Fruit fly (Drosophila melanogaster) whole organism, pupa: ENCODE data around the gene CG6996.

ENCODE experiments used
- CG10348 ChIP-seq: fragments of 200-800 bp; sonication (Bioruptor generic); IDR thresholded peaks from 2 replicates; pipeline ENCODE4 v1.3.6; 2022; ENCODE audit warnings: missing biosample characterization, missing genetic modification characterization
- CG12605 ChIP-seq: fragments of 200-800 bp; sonication (Bioruptor generic); IDR thresholded peaks from 2 replicates; pipeline ENCODE4 v1.3.6; 2022; ENCODE audit warnings: missing biosample characterization, missing genetic modification characterization
- CG14655 ChIP-seq: fragments of 200-800 bp; sonication (Bioruptor generic); optimal IDR thresholded peaks from 3 replicates; lab custom pipeline; 2017; ENCODE audit warnings: mild to moderate bottlenecking, missing biosample characterization, missing genetic modification reagents, missing genetic modification characterization
- CG15710 ChIP-seq: fragments of 200-800 bp; sonication (Bioruptor generic); optimal IDR thresholded peaks from 2 replicates; lab custom pipeline; 2018; ENCODE audit warnings: missing biosample characterization, mild to moderate bottlenecking, missing genetic modification characterization, moderate library complexity
- CG17806 ChIP-seq: fragments of 200-800 bp; sonication (Bioruptor generic); optimal IDR thresholded peaks from 2 replicates; lab custom pipeline; 2018; ENCODE audit warnings: missing biosample characterization, mild to moderate bottlenecking, missing genetic modification characterization, moderate library complexity
- CG32121 ChIP-seq: fragments of 200-800 bp; sonication (Bioruptor generic); IDR thresholded peaks from 2 replicates; pipeline ENCODE4 v1.3.6; 2022; ENCODE audit warnings: missing biosample characterization, missing genetic modification characterization
- CG34367 ChIP-seq: fragments of 200-800 bp; sonication (Bioruptor generic); optimal IDR thresholded peaks from 2 replicates; lab custom pipeline; 2018; ENCODE audit warnings: missing biosample characterization, mild to moderate bottlenecking, missing genetic modification characterization
- CG4496 ChIP-seq: fragments of 200-800 bp; sonication (Bioruptor generic); IDR thresholded peaks from 3 replicates; pipeline ENCODE4 v1.3.6; 2022; ENCODE audit warnings: missing biosample characterization, missing genetic modification characterization
- CG8159 ChIP-seq: fragments of 200-800 bp; sonication (Bioruptor generic); optimal IDR thresholded peaks from 3 replicates; lab custom pipeline; 2018; ENCODE audit warnings: missing biosample characterization, mild to moderate bottlenecking, missing genetic modification characterization, moderate library complexity
- CG9948 ChIP-seq: fragments of 200-800 bp; sonication (Bioruptor generic); optimal IDR thresholded peaks from 2 replicates; lab custom pipeline; 2018; ENCODE audit warnings: missing biosample characterization, mild to moderate bottlenecking, missing genetic modification characterization, moderate library complexity
- D1 ChIP-seq: fragments of 200-800 bp; sonication (Bioruptor generic); optimal IDR thresholded peaks from 2 replicates; lab custom pipeline; 2018; ENCODE audit warnings: missing biosample characterization, mild to moderate bottlenecking, missing genetic modification characterization, moderate library complexity
- EcR ChIP-seq: fragments of 200-800 bp; sonication (Bioruptor generic); optimal IDR thresholded peaks from 3 replicates; lab custom pipeline; 2019; ENCODE audit warnings: missing biosample characterization, missing genetic modification characterization, mild to moderate bottlenecking, moderate library complexity, missing genetic modification reagents
- Ets98B ChIP-seq: fragments of 200-800 bp; sonication (Bioruptor generic); IDR thresholded peaks from 2 replicates; pipeline ENCODE4 v1.3.6; 2022; ENCODE audit warnings: missing biosample characterization, missing genetic modification characterization
- Pif1A ChIP-seq: fragments of 200-800 bp; sonication (Bioruptor generic); optimal IDR thresholded peaks from 3 replicates; lab custom pipeline; 2016; ENCODE audit warnings: missing biosample characterization, missing genetic modification characterization
- Pif1B ChIP-seq: fragments of 200-800 bp; sonication (Bioruptor generic); optimal IDR thresholded peaks from 3 replicates; lab custom pipeline; 2016; ENCODE audit warnings: missing biosample characterization, missing genetic modification characterization
- Snoo ChIP-seq: fragments of 200-800 bp; sonication (Bioruptor generic); optimal IDR thresholded peaks from 3 replicates; lab custom pipeline; 2017; ENCODE audit warnings: missing biosample characterization, mild to moderate bottlenecking, missing genetic modification characterization, inconsistent platforms
- fd96Ca ChIP-seq: fragments of 200-800 bp; sonication (Bioruptor generic); IDR thresholded peaks from 3 replicates; pipeline ENCODE4 v1.3.6; 2022; ENCODE audit warnings: missing biosample characterization, missing genetic modification characterization
- gl ChIP-seq: fragments of 200-800 bp; sonication (Bioruptor generic); optimal IDR thresholded peaks from 2 replicates; lab custom pipeline; 2018; ENCODE audit warnings: missing biosample characterization, mild to moderate bottlenecking, missing genetic modification characterization
- rn ChIP-seq: fragments of 200-800 bp; sonication (Bioruptor generic); IDR thresholded peaks from 2 replicates; pipeline ENCODE4 v1.3.6; 2022; ENCODE audit warnings: missing biosample characterization, missing genetic modification characterization

The CG6996 gene

dm6 chr3L:20209896-20210295 lies 2.6 kb downstream of the CG6996 start:
- no peak for TF ChIP-seq CG4496
- TF ChIP-seq CG34367 (tag; lab: Kevin White, UChicago), result no peak

dm6 chr3L:20212022-20212421 lies 4.7 kb downstream of the CG6996 start, which contains the start of gene CG7017:
TSS of gene CG7017 (minus strand) at chr3L:20212122.
- TF ChIP-seq D1 (tag; lab: Kevin White, UChicago) (no peak), CG10348 (GFP tag; lab: Robert Waterston, UW) (no peak), EcR (GFP tag; lab: Kevin White, UChicago) (no peak), gl (no peak), Pif1A (GFP tag; lab: Kevin White, UChicago) (no peak), rn (GFP tag; lab: Robert Waterston, UW) (no peak), Pif1B (GFP tag; lab: Kevin White, UChicago) (no peak), Ets98B (GFP tag; lab: Robert Waterston, UW) (no peak), CG8159 (tag; lab: Kevin White, UChicago) (no peak), CG14655 (GFP tag; lab: Kevin White, UChicago) (no peak), CG17806 (tag; lab: Kevin White, UChicago) (no peak)
- TF ChIP-seq, all 21 proteins: peak for 0

dm6 chr3L:20220374-20220773 lies 13.0 kb downstream of the CG6996 start, which contains the start of gene CG6933:
TSS of gene CG6933 (minus strand) at chr3L:20220420.
- TF ChIP-seq CG10348 (GFP tag; lab: Robert Waterston, UW) (no peak), CG8159 (tag; lab: Kevin White, UChicago) (no peak), rn (GFP tag; lab: Robert Waterston, UW) (no peak), Pif1B (GFP tag; lab: Kevin White, UChicago) (no peak), EcR (GFP tag; lab: Kevin White, UChicago) (no peak), Pif1A (GFP tag; lab: Kevin White, UChicago) (no peak), CG32121 (GFP tag; lab: Robert Waterston, UW) (no peak), CG34367 (tag; lab: Kevin White, UChicago) (no peak), Ets98B (GFP tag; lab: Robert Waterston, UW) (no peak), CG4496 (no peak), CG12605 (GFP tag; lab: Robert Waterston, UW) (no peak)

- peak; percentile 83 for TF ChIP-seq D1 (tag; lab: Kevin White, UChicago)
- no peak for TF ChIP-seq CG10348 (GFP tag; lab: Robert Waterston, UW)
- TF ChIP-seq CG12605 (GFP tag; lab: Robert Waterston, UW), result no peak
- TF ChIP-seq CG9948 (tag; lab: Kevin White, UChicago), result no peak
- no peak for TF ChIP-seq CG14655 (GFP tag; lab: Kevin White, UChicago)
- TF ChIP-seq, all 21 proteins: peak for 1
These were observed 13.6 kb downstream of the CG6996 start for dm6 chr3L:20220918-20221317.

dm6 chr3L:20221412-20221864 lies 14.1 kb downstream of the CG6996 start, which contains the start of gene CG17145:
TSS of gene CG17145 (plus strand) at chr3L:20221814.
- no peak for TF ChIP-seq Ets98B (GFP tag; lab: Robert Waterston, UW)
- TF ChIP-seq rn (GFP tag; lab: Robert Waterston, UW), result no peak
- no peak for TF ChIP-seq EcR (GFP tag; lab: Kevin White, UChicago)
- TF ChIP-seq CG12605 (GFP tag; lab: Robert Waterston, UW), result no peak
- no peak for TF ChIP-seq Snoo (tag; lab: Kevin White, UChicago)

dm6 chr3L:20222617-20223016 lies 15.3 kb downstream of the CG6996 start:
- TF ChIP-seq CG34367 (tag; lab: Kevin White, UChicago), result no peak
- TF ChIP-seq rn (GFP tag; lab: Robert Waterston, UW), result no peak

- TF ChIP-seq Pif1B (GFP tag; lab: Kevin White, UChicago) (no peak), CG15710 (tag; lab: Kevin White, UChicago) (no peak), CG12605 (GFP tag; lab: Robert Waterston, UW) (no peak), CG32121 (GFP tag; lab: Robert Waterston, UW) (no peak), rn (GFP tag; lab: Robert Waterston, UW) (no peak), CG8159 (tag; lab: Kevin White, UChicago) (no peak), Pif1A (GFP tag; lab: Kevin White, UChicago) (no peak), D1 (tag; lab: Kevin White, UChicago) (no peak), gl (no peak), CG10348 (GFP tag; lab: Robert Waterston, UW) (no peak), fd96Ca (GFP tag; lab: Robert Waterston, UW) (no peak)
These were observed 16.1 kb downstream of the CG6996 start, which contains the start of gene CG17147 for dm6 chr3L:20223398-20223951. TSS of gene CG17147 (plus strand) at chr3L:20223932.

dm6 chr3L:20226153-20226552 lies 18.8 kb downstream of the CG6996 start:
- no peak for TF ChIP-seq CG17806 (tag; lab: Kevin White, UChicago)
- no peak for TF ChIP-seq CG32121 (GFP tag; lab: Robert Waterston, UW)
- no peak for TF ChIP-seq CG9948 (tag; lab: Kevin White, UChicago)
- no peak for TF ChIP-seq CG15710 (tag; lab: Kevin White, UChicago)
- no peak for TF ChIP-seq CG4496
- TF ChIP-seq CG10348 (GFP tag; lab: Robert Waterston, UW), result no peak
- no peak for TF ChIP-seq D1 (tag; lab: Kevin White, UChicago)
- TF ChIP-seq CG12605 (GFP tag; lab: Robert Waterston, UW), result no peak
